Fruit fly (Drosophila melanogaster) whole organism, embryonic: ENCODE results near the gene DIP2.

ENCODE experiments used
- Atf3 ChIP-seq: fragments of 200-800 bp; sonication (Bioruptor generic); optimal IDR thresholded peaks from 3 replicates; lab custom pipeline; 2016; ENCODE audit warnings: missing biosample characterization, missing genetic modification characterization
- Blimp-1 ChIP-seq: fragments of 200-800 bp; sonication (Bioruptor generic); optimal IDR thresholded peaks from 3 replicates; lab custom pipeline; 2018; ENCODE audit warnings: missing biosample characterization, missing genetic modification characterization, mild to moderate bottlenecking, moderate library complexity, missing genetic modification reagents
- CG10462 ChIP-seq: fragments of 200-800 bp; sonication (Bioruptor generic); optimal IDR thresholded peaks from 2 replicates; lab custom pipeline; 2016; ENCODE audit warnings: missing biosample characterization, missing genetic modification characterization
- CG10654 ChIP-seq: fragments of 200-800 bp; sonication (Bioruptor generic); optimal IDR thresholded peaks from 2 replicates; lab custom pipeline; 2016; ENCODE audit warnings: missing biosample characterization, missing genetic modification characterization
- CG11504 ChIP-seq: fragments of 200-800 bp; sonication (Bioruptor generic); optimal IDR thresholded peaks from 3 replicates; lab custom pipeline; 2019; ENCODE audit warnings: missing biosample characterization, mild to moderate bottlenecking, missing genetic modification characterization, moderate library complexity
- CG11560 ChIP-seq: fragments of 200-800 bp; sonication (Bioruptor generic); IDR thresholded peaks from 3 replicates; pipeline ENCODE4 v1.3.6; 2022; ENCODE audit warnings: missing biosample characterization, missing genetic modification characterization
- CG12155 ChIP-seq: fragments of 200-800 bp; sonication (Bioruptor generic); optimal IDR thresholded peaks from 3 replicates; lab custom pipeline; 2016; ENCODE audit warnings: missing biosample characterization, missing genetic modification characterization
- CG14441 ChIP-seq: fragments of 200-800 bp; sonication (Bioruptor generic); IDR thresholded peaks from 2 replicates; pipeline ENCODE4 v1.3.6; 2022; ENCODE audit warnings: missing biosample characterization, missing genetic modification characterization
- CG15011 ChIP-seq: fragments of 200-800 bp; sonication (Bioruptor generic); optimal IDR thresholded peaks from 3 replicates; lab custom pipeline; 2018; ENCODE audit warnings: missing biosample characterization, mild to moderate bottlenecking, missing genetic modification characterization
- CG17359 ChIP-seq: fragments of 200-800 bp; sonication (Bioruptor generic); optimal IDR thresholded peaks from 3 replicates; lab custom pipeline; 2018; ENCODE audit warnings: missing biosample characterization, mild to moderate bottlenecking, missing genetic modification characterization, moderate library complexity
- CG18011 ChIP-seq: fragments of 200-800 bp; sonication (Bioruptor generic); optimal IDR thresholded peaks from 2 replicates; lab custom pipeline; 2017; ENCODE audit warnings: missing biosample characterization, missing genetic modification characterization, mild to moderate bottlenecking, moderate library complexity, missing genotype
- CG2202 ChIP-seq: fragments of 200-800 bp; sonication (Bioruptor generic); optimal IDR thresholded peaks from 2 replicates; lab custom pipeline; 2018; ENCODE audit warnings: missing biosample characterization, mild to moderate bottlenecking, missing genetic modification characterization
- CG3847 ChIP-seq: fragments of 200-800 bp; sonication (Bioruptor generic); IDR thresholded peaks from 2 replicates; pipeline ENCODE4 v1.3.6; 2022; ENCODE audit warnings: missing biosample characterization, missing genetic modification characterization
- CG4328 ChIP-seq: fragments of 200-800 bp; sonication (Bioruptor generic); optimal IDR thresholded peaks from 3 replicates; lab custom pipeline; 2017; ENCODE audit warnings: missing biosample characterization, missing genetic modification reagents, missing genetic modification characterization
- CG4360 ChIP-seq: fragments of 200-800 bp; sonication (Bioruptor generic); IDR thresholded peaks from 2 replicates; pipeline ENCODE4 v1.3.6; 2022; ENCODE audit warnings: missing biosample characterization, missing genetic modification characterization
- CG4820 ChIP-seq: fragments of 200-800 bp; sonication (Bioruptor generic); optimal IDR thresholded peaks from 3 replicates; lab custom pipeline; 2016; ENCODE audit warnings: missing biosample characterization, missing genetic modification characterization
- CG6683 ChIP-seq: fragments of 200-800 bp; sonication (Bioruptor generic); optimal IDR thresholded peaks from 2 replicates; lab custom pipeline; 2017; ENCODE audit warnings: missing biosample characterization, mild to moderate bottlenecking, missing genetic modification characterization, missing genetic modification reagents
- CG7271 ChIP-seq: fragments of 200-800 bp; sonication (Bioruptor generic); optimal IDR thresholded peaks from 2 replicates; lab custom pipeline; 2018; ENCODE audit warnings: missing biosample characterization, mild to moderate bottlenecking, missing genetic modification characterization, moderate library complexity
- CG7556 ChIP-seq: fragments of 200-800 bp; sonication (Bioruptor generic); optimal IDR thresholded peaks from 2 replicates; lab custom pipeline; 2017; ENCODE audit warnings: missing biosample characterization, mild to moderate bottlenecking, missing genetic modification characterization
- CG8944 ChIP-seq: fragments of 200-800 bp; sonication (Bioruptor generic); optimal IDR thresholded peaks from 3 replicates; lab custom pipeline; 2016; ENCODE audit warnings: missing biosample characterization, missing genetic modification characterization
- Chrac-16 ChIP-seq: fragments of 200-800 bp; sonication (Bioruptor generic); optimal IDR thresholded peaks from 3 replicates; lab custom pipeline; 2016; ENCODE audit warnings: missing biosample characterization, missing genetic modification characterization
- ERR ChIP-seq: fragments of 200-800 bp; sonication (Bioruptor generic); optimal IDR thresholded peaks from 2 replicates; lab custom pipeline; 2016; ENCODE audit warnings: missing biosample characterization, missing genetic modification characterization
- Fer2 ChIP-seq: fragments of 200-800 bp; sonication (Bioruptor generic); optimal IDR thresholded peaks from 2 replicates; lab custom pipeline; 2018; ENCODE audit warnings: missing biosample characterization, mild to moderate bottlenecking, missing genetic modification characterization, moderate library complexity
- Gsc ChIP-seq: fragments of 200-800 bp; sonication (Bioruptor generic); IDR thresholded peaks from 2 replicates; pipeline ENCODE4 v1.3.6; 2022; ENCODE audit warnings: missing biosample characterization, missing genetic modification characterization
- Hand ChIP-seq: fragments of 200-800 bp; sonication (Bioruptor generic); optimal IDR thresholded peaks from 2 replicates; lab custom pipeline; 2017; ENCODE audit warnings: mild to moderate bottlenecking, missing biosample characterization, missing genetic modification reagents, missing genetic modification characterization
- Hmr ChIP-seq: fragments of 200-800 bp; sonication (Bioruptor generic); optimal IDR thresholded peaks from 3 replicates; lab custom pipeline; 2017; ENCODE audit warnings: mild to moderate bottlenecking, missing biosample characterization, missing genetic modification reagents, missing genetic modification characterization
- Mes4 ChIP-seq: fragments of 200-800 bp; sonication (Bioruptor generic); optimal IDR thresholded peaks from 2 replicates; lab custom pipeline; 2016; ENCODE audit warnings: missing biosample characterization, missing genetic modification characterization
- Opbp ChIP-seq: fragments of 200-800 bp; sonication (Bioruptor generic); IDR thresholded peaks from 3 replicates; pipeline ENCODE4 v1.3.6; 2022; ENCODE audit warnings: missing biosample characterization, missing genetic modification characterization; ENCODE audit not compliant: partially characterized antibody
- Sry-β ChIP-seq: fragments of 200-800 bp; sonication (Bioruptor generic); optimal IDR thresholded peaks from 2 replicates; lab custom pipeline; 2018; ENCODE audit warnings: missing biosample characterization, mild to moderate bottlenecking, missing genetic modification characterization, moderate library complexity
- Stat92E ChIP-seq, 3 experiments: fragments of >200 bp in 2 of 3; fragments of 200-800 bp in 1 of 3; sonication (Bioruptor generic) in 1 of 3; optimal IDR thresholded peaks; 2 replicates each; lab custom pipeline; 2017 to 2019; ENCODE audit warnings: missing biosample characterization in 3 of 3, missing genetic modification characterization in 3 of 3, mild to moderate bottlenecking in 1 of 3, moderate library complexity in 1 of 3
- chm ChIP-seq: fragments of 200-800 bp; sonication (Bioruptor generic); IDR thresholded peaks from 2 replicates; pipeline ENCODE4 v1.3.6; 2022; ENCODE audit warnings: missing biosample characterization, missing genetic modification characterization
- dm ChIP-seq: fragments of 200-800 bp; sonication (Bioruptor generic); optimal IDR thresholded peaks from 3 replicates; lab custom pipeline; 2016; ENCODE audit warnings: missing biosample characterization, missing genetic modification characterization
- ftz-f1 ChIP-seq: fragments of 200-800 bp; sonication (Bioruptor generic); optimal IDR thresholded peaks from 2 replicates; lab custom pipeline; 2016; ENCODE audit warnings: missing biosample characterization, missing genetic modification characterization
- gem ChIP-seq: fragments of 200-800 bp; sonication (Bioruptor generic); optimal IDR thresholded peaks from 2 replicates; lab custom pipeline; 2019; ENCODE audit warnings: missing biosample characterization, mild to moderate bottlenecking, missing genetic modification characterization, moderate library complexity
- ham ChIP-seq: fragments of 200-800 bp; sonication (Bioruptor generic); IDR thresholded peaks from 2 replicates; pipeline ENCODE4 v1.3.6; 2022; ENCODE audit warnings: missing biosample characterization, missing genetic modification characterization
- hbn ChIP-seq: fragments of 200-800 bp; sonication (Bioruptor generic); IDR thresholded peaks from 2 replicates; pipeline ENCODE4 v1.3.6; 2022; ENCODE audit warnings: missing biosample characterization, missing genetic modification characterization; ENCODE audit not compliant: partially characterized antibody
- lola ChIP-seq, 3 experiments: fragments of >200 bp in 2 of 3; fragments of 200-800 bp in 1 of 3; sonication (Bioruptor generic) in 1 of 3; optimal IDR thresholded peaks; 2 replicates each; lab custom pipeline; 2017 to 2019; ENCODE audit warnings: missing biosample characterization in 3 of 3, missing genetic modification characterization in 3 of 3, mild to moderate bottlenecking in 1 of 3, moderate library complexity in 1 of 3
- onecut ChIP-seq: fragments of 200-800 bp; sonication (Bioruptor generic); IDR thresholded peaks from 2 replicates; pipeline ENCODE4 v1.3.6; 2022; ENCODE audit warnings: missing biosample characterization, missing genetic modification characterization
- prd ChIP-seq, 3 experiments: fragments of >200 bp in 2 of 3; fragments of 200-800 bp in 1 of 3; sonication (Bioruptor generic) in 1 of 3; optimal IDR thresholded peaks in 2 of 3; IDR thresholded peaks in 1 of 3; 2 replicates in 2 of 3; 3 replicates in 1 of 3; pipeline versions ENCODE4 v1.3.6 to Lab custom; 2017 to 2022; ENCODE audit warnings: missing biosample characterization in 1 of 3, missing genetic modification characterization in 1 of 3
- psq ChIP-seq: fragments of 200-800 bp; sonication (Bioruptor generic); optimal IDR thresholded peaks from 2 replicates; lab custom pipeline; 2017; ENCODE audit warnings: missing biosample characterization, missing genetic modification characterization
- repo ChIP-seq: fragments of 200-800 bp; sonication (Bioruptor generic); optimal IDR thresholded peaks from 2 replicates; lab custom pipeline; 2016; ENCODE audit warnings: missing biosample characterization, missing genetic modification characterization
- rib ChIP-seq: fragments of 200-800 bp; sonication (Bioruptor generic); IDR thresholded peaks from 2 replicates; pipeline ENCODE4 v1.3.6; 2022; ENCODE audit warnings: missing biosample characterization, missing genetic modification characterization
- salm ChIP-seq: fragments of 200-800 bp; sonication (Bioruptor generic); optimal IDR thresholded peaks from 2 replicates; lab custom pipeline; 2018; ENCODE audit warnings: missing biosample characterization, mild to moderate bottlenecking, missing genetic modification characterization
- sima ChIP-seq: fragments of 200-800 bp; sonication (Bioruptor generic); optimal IDR thresholded peaks from 2 replicates; lab custom pipeline; 2016; ENCODE audit warnings: missing biosample characterization, missing genetic modification characterization
- vvl ChIP-seq: fragments of 200-800 bp; sonication (Bioruptor generic); IDR thresholded peaks from 2 replicates; pipeline ENCODE4 v1.3.6; 2022; ENCODE audit warnings: missing biosample characterization, missing genetic modification characterization
- zen2 ChIP-seq: fragments of 200-800 bp; sonication (Bioruptor generic); IDR thresholded peaks from 3 replicates; pipeline ENCODE4 v1.3.6; 2022; ENCODE audit warnings: missing biosample characterization, missing genetic modification characterization; ENCODE audit not compliant: partially characterized antibody
- zf30C ChIP-seq: fragments of 200-800 bp; sonication (Bioruptor generic); optimal IDR thresholded peaks from 3 replicates; lab custom pipeline; 2018; ENCODE audit warnings: missing biosample characterization, mild to moderate bottlenecking, missing genetic modification characterization

Gene DIP2

dm6 chr3L:224004-224951 is 33.5 kb downstream of the DIP2 start (continued):
- no peak for TF ChIP-seq lola (GFP tag; optimal IDR thresholded peaks at IDR 0.05; lab: Kevin White, UChicago)
- peak; percentile 30 for TF ChIP-seq rib (GFP tag; lab: Robert Waterston, UW)
- TF ChIP-seq gem (tag; lab: Kevin White, UChicago): no peak
- no peak for TF ChIP-seq prd (optimal IDR thresholded peaks at IDR 0.05; lab: Kevin White, UChicago)
- TF ChIP-seq prd (GFP tag; IDR thresholded peaks at IDR 0.05; lab: Robert Waterston, UW): no peak
- peak; percentile 3; the same call in 1 of the 2 replicates for TF ChIP-seq onecut (GFP tag; lab: Robert Waterston, UW)
- TF ChIP-seq CG15011: no peak
- no peak for TF ChIP-seq CG7556 (GFP tag; lab: Kevin White, UChicago)
- peak; percentile 40 for TF ChIP-seq ERR
- TF ChIP-seq Atf3 (GFP tag; lab: Kevin White, UChicago): peak; percentile 1
- TF ChIP-seq chm (GFP tag; lab: Robert Waterston, UW): peak; percentile 82
- TF ChIP-seq Blimp-1 (GFP tag; lab: Kevin White, UChicago): no peak
- no peak for TF ChIP-seq CG4820 (GFP tag; lab: Kevin White, UChicago)
- TF ChIP-seq Hmr: peak; percentile 49
- TF ChIP-seq CG4360 (GFP tag; lab: Robert Waterston, UW): peak; percentile 80
- TF ChIP-seq hbn: no peak
- no peak for TF ChIP-seq psq (GFP tag; lab: Kevin White, UChicago)
- TF ChIP-seq repo (GFP tag; lab: Kevin White, UChicago): no peak
- TF ChIP-seq CG10654: no peak
- TF ChIP-seq Gsc: no peak
- no peak for TF ChIP-seq Sry-β (GFP tag; lab: Kevin White, UChicago)
- no peak for TF ChIP-seq CG11504 (tag; lab: Kevin White, UChicago)
- TF ChIP-seq CG18011: no peak
- TF ChIP-seq CG14441: no peak
- TF ChIP-seq Fer2 (tag; lab: Kevin White, UChicago): no peak
- no peak for TF ChIP-seq CG3847
- TF ChIP-seq CG2202 (tag; lab: Kevin White, UChicago): no peak
- no peak for TF ChIP-seq CG11560
- peak in 1 of 3 experiments; percentile 10 for TF ChIP-seq Stat92E (GFP tag; optimal IDR thresholded peaks at IDR 0.05; lab: Kevin White, UChicago)
- TF ChIP-seq CG10462: no peak
- peak; percentile 10 for TF ChIP-seq CG17359 (tag; lab: Kevin White, UChicago)
- no peak; the same call in 1 of the 2 replicates for TF ChIP-seq ham (GFP tag; lab: Robert Waterston, UW)
- TF ChIP-seq sima (GFP tag; lab: Kevin White, UChicago): no peak
- no peak for TF ChIP-seq dm
- no peak for TF ChIP-seq CG8944 (GFP tag; lab: Kevin White, UChicago)
- peak; percentile 1 for TF ChIP-seq Hand (GFP tag; lab: Kevin White, UChicago)
- no peak for TF ChIP-seq Chrac-16 (GFP tag; lab: Kevin White, UChicago)
- TF ChIP-seq salm: peak; percentile 3
- TF ChIP-seq Opbp (GFP tag; lab: Robert Waterston, UW): peak; percentile 69
- TF ChIP-seq zen2 (GFP tag; lab: Robert Waterston, UW): no peak
- no peak for TF ChIP-seq CG12155
- no peak for TF ChIP-seq zf30C (GFP tag; lab: Kevin White, UChicago)
- no peak for TF ChIP-seq CG7271 (tag; lab: Kevin White, UChicago)
- TF ChIP-seq CG6683 (GFP tag; lab: Kevin White, UChicago): no peak
- peak; percentile 89 for TF ChIP-seq ftz-f1
- TF ChIP-seq CG4328 (GFP tag; lab: Kevin White, UChicago): peak; percentile 17
- no peak for TF ChIP-seq Mes4 (GFP tag; lab: Kevin White, UChicago)
- peak; percentile 39 for TF ChIP-seq vvl (GFP tag; lab: Robert Waterston, UW)
